Worm (Caenorhabditis elegans) whole organism, mixed stage, embryonic: Measurements from ENCODE around the gene sdz-15.

Source experiments
- M03D4.4 ChIP-seq: sonication (generic microtip); optimal IDR thresholded peaks from 2 replicates; lab custom pipeline; 2017; ENCODE audit warnings: mild to moderate bottlenecking, missing genetic modification characterization, missing compliant biosample characterization
- bed-3 ChIP-seq: fragments of 200-800 bp; sonication (Bioruptor generic); optimal IDR thresholded peaks from 3 replicates; lab custom pipeline; 2018; ENCODE audit warnings: mild to moderate bottlenecking, missing genetic modification characterization, moderate library complexity, missing compliant biosample characterization
- blmp-1 ChIP-seq: fragments of 150-350 bp; optimal IDR thresholded peaks from 2 replicates; lab custom pipeline; 2014; ENCODE audit warnings: missing biosample characterization, missing genetic modification characterization
- ceh-39 ChIP-seq: fragments of 150-350 bp; optimal IDR thresholded peaks from 2 replicates; lab custom pipeline; 2014; ENCODE audit warnings: missing biosample characterization, missing genetic modification characterization
- ceh-43 ChIP-seq: fragments of 200-800 bp; sonication (Bioruptor generic); optimal IDR thresholded peaks from 2 replicates; lab custom pipeline; 2018; ENCODE audit warnings: mild to moderate bottlenecking, missing genetic modification characterization, moderate library complexity, missing compliant biosample characterization
- ceh-83 ChIP-seq: fragments of 200-800 bp; sonication (Bioruptor generic); optimal IDR thresholded peaks from 2 replicates; lab custom pipeline; 2018; ENCODE audit warnings: mild to moderate bottlenecking, missing genetic modification characterization, missing compliant biosample characterization
- ces-1 ChIP-seq: fragments of 150-350 bp; optimal IDR thresholded peaks from 2 replicates; lab custom pipeline; 2014; ENCODE audit warnings: missing biosample characterization, missing genetic modification reagents, missing genetic modification characterization
- cnd-1 ChIP-seq: fragments of 200-800 bp; sonication (Bioruptor generic); optimal IDR thresholded peaks from 2 replicates; lab custom pipeline; 2018; ENCODE audit warnings: mild to moderate bottlenecking, missing genetic modification characterization, missing compliant biosample characterization
- drap-1 ChIP-seq: fragments of 200-800 bp; sonication (Bioruptor generic); optimal IDR thresholded peaks from 3 replicates; lab custom pipeline; 2018; ENCODE audit warnings: mild to moderate bottlenecking, missing genetic modification characterization, missing compliant biosample characterization
- elt-1 ChIP-seq: sonication (generic microtip); optimal IDR thresholded peaks from 2 replicates; lab custom pipeline; 2017; ENCODE audit warnings: missing genetic modification characterization, mild to moderate bottlenecking, missing compliant biosample characterization, antibody characterized with exemption, moderate library complexity, borderline replicate concordance; ENCODE audit not compliant: insufficient read depth
- elt-3 ChIP-seq: fragments of 150-350 bp; optimal IDR thresholded peaks from 2 replicates; lab custom pipeline; 2014; ENCODE audit warnings: missing biosample characterization, missing genetic modification characterization
- flh-1 ChIP-seq: fragments of 200-800 bp; sonication (Bioruptor generic); optimal IDR thresholded peaks from 2 replicates; lab custom pipeline; 2018; ENCODE audit warnings: mild to moderate bottlenecking, missing genetic modification characterization, moderate library complexity, missing compliant biosample characterization
- hlh-1 ChIP-seq: fragments of 150-350 bp; optimal IDR thresholded peaks from 2 replicates; lab custom pipeline; 2014; ENCODE audit warnings: missing biosample characterization, missing genetic modification reagents, missing genetic modification characterization
- lin-32 ChIP-seq: fragments of 200-800 bp; sonication (Bioruptor generic); optimal IDR thresholded peaks from 2 replicates; lab custom pipeline; 2018; ENCODE audit warnings: mild to moderate bottlenecking, missing genetic modification characterization, missing compliant biosample characterization
- lsy-2 ChIP-seq: fragments of 150-350 bp; optimal IDR thresholded peaks from 2 replicates; lab custom pipeline; 2014; ENCODE audit warnings: missing biosample characterization, missing genetic modification characterization
- mab-5 ChIP-seq: fragments of 150-350 bp; optimal IDR thresholded peaks from 2 replicates; lab custom pipeline; 2014; ENCODE audit warnings: missing biosample characterization, missing genetic modification characterization
- mep-1 ChIP-seq: fragments of 150-350 bp; optimal IDR thresholded peaks from 2 replicates; lab custom pipeline; 2017; ENCODE audit warnings: missing biosample characterization, missing genetic modification reagents, missing genetic modification characterization, inconsistent platforms
- nhr-12 ChIP-seq: fragments of 150-350 bp; optimal IDR thresholded peaks from 2 replicates; lab custom pipeline; 2014; ENCODE audit warnings: missing biosample characterization, missing genetic modification characterization
- nhr-2 ChIP-seq: fragments of 150-350 bp; optimal IDR thresholded peaks from 2 replicates; lab custom pipeline; 2014; ENCODE audit warnings: missing biosample characterization, missing genetic modification characterization
- nhr-237 ChIP-seq: fragments of 150-350 bp; optimal IDR thresholded peaks from 2 replicates; lab custom pipeline; 2014; ENCODE audit warnings: missing biosample characterization, missing genetic modification characterization
- nhr-28 ChIP-seq: fragments of 150-350 bp; optimal IDR thresholded peaks from 2 replicates; lab custom pipeline; 2014; ENCODE audit warnings: missing biosample characterization, missing genetic modification characterization
- nhr-76 ChIP-seq: sonication (generic microtip); optimal IDR thresholded peaks from 2 replicates; lab custom pipeline; 2017; ENCODE audit warnings: missing biosample characterization, missing genetic modification characterization
- sem-2 ChIP-seq: fragments of 200-800 bp; sonication (Bioruptor generic); optimal IDR thresholded peaks from 2 replicates; lab custom pipeline; 2018; ENCODE audit warnings: mild to moderate bottlenecking, missing genetic modification characterization, missing compliant biosample characterization
- sptf-1 ChIP-seq: sonication (generic microtip); optimal IDR thresholded peaks from 2 replicates; lab custom pipeline; 2017; ENCODE audit warnings: mild to moderate bottlenecking, missing genetic modification characterization, moderate library complexity, missing compliant biosample characterization
- tbx-8 ChIP-seq: fragments of 200-800 bp; sonication (Bioruptor generic); optimal IDR thresholded peaks from 2 replicates; lab custom pipeline; 2018; ENCODE audit warnings: mild to moderate bottlenecking, missing genetic modification characterization, moderate library complexity, missing compliant biosample characterization
- unc-120 ChIP-seq: sonication (generic microtip); optimal IDR thresholded peaks from 2 replicates; lab custom pipeline; 2017; ENCODE audit warnings: missing genetic modification characterization, missing compliant biosample characterization; ENCODE audit not compliant: poor library complexity, severe bottlenecking
- unc-62 ChIP-seq: fragments of 150-350 bp; optimal IDR thresholded peaks from 2 replicates; lab custom pipeline; 2014; ENCODE audit warnings: missing biosample characterization, missing genetic modification reagents, missing genetic modification characterization
- zip-8 ChIP-seq: fragments of 150-350 bp; optimal IDR thresholded peaks from 2 replicates; lab custom pipeline; 2014; ENCODE audit warnings: missing biosample characterization, missing genetic modification characterization
- ztf-11 ChIP-seq: fragments of 150-350 bp; optimal IDR thresholded peaks from 2 replicates; lab custom pipeline; 2014; ENCODE audit warnings: missing biosample characterization, missing genetic modification characterization

sdz-15 gene

DNA sequence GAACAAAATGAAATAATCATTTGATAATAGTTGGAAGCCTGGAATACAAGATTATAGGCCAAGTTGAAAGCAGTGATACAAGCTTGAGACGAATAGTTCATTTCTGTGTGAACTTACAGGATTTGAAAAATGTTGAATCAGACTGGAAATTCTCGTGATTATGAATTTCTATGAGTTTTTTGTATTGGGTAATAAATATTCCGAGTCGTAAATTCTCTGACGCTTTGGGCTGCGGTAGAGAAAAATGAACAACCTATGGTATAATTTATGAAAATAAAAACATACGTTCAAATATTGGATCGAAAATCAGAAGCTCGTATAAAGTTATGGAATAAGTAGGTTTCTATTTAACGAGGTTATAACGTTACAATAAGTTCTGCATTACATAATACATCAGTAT lies 5.5 kb upstream of the sdz-15 start, which contains the start of gene srb-11:
srb-11 (minus strand) TSS at position 101 of the 400 bp plus-strand sequence.
- no peak for TF ChIP-seq unc-120 (tag; lab: Kevin White, UChicago)
- no peak for TF ChIP-seq M03D4.4 (tag; lab: Kevin White, UChicago)
- no peak for TF ChIP-seq flh-1 (GFP tag; lab: Kevin White, UChicago)
- TF ChIP-seq mab-5 (tag; lab: Kevin White, UChicago) = no peak
- TF ChIP-seq sptf-1 (tag; lab: Kevin White, UChicago) = no peak
- TF ChIP-seq elt-1 (tag; lab: Kevin White, UChicago) = no peak
- TF ChIP-seq ztf-11 (tag; lab: Kevin White, UChicago) = no peak
- no peak for TF ChIP-seq hlh-1 (tag; lab: Kevin White, UChicago)
- TF ChIP-seq sem-2 (GFP tag; lab: Kevin White, UChicago) = no peak
- no peak for TF ChIP-seq ces-1 (GFP tag; lab: Kevin White, UChicago)
- no peak for TF ChIP-seq nhr-28 (tag; lab: Kevin White, UChicago)
- no peak for TF ChIP-seq ceh-83 (GFP tag; lab: Kevin White, UChicago)
- no peak for TF ChIP-seq lsy-2 (tag; lab: Kevin White, UChicago)
- TF ChIP-seq lin-32 (GFP tag; lab: Kevin White, UChicago) = no peak
- TF ChIP-seq blmp-1 (tag; lab: Kevin White, UChicago) = no peak

DNA sequence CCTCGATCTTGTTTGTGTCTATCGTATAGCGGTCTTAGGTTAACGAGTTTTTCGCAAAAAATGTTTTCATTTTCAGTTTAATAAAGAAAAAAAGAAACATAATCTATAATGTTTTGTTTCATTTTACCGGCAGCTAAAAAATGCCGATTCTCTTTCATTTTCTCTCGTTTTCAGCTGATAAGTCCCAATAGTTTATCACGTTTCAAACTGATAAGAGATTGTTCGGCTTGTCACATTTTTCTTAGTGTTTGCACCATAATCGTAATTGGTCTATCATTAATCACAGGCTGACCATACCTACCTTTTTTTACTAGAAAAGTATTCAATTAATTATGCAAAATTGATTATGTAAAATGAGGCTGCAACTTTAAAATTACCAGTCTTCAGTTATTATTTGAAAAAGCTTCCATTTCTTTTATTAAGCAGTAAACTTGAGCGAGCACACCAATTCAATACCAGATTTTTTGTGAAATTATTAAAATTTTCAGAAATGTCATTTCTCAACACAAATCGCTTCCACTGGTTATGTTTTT lies 3.0 kb upstream of the sdz-15 start, which contains the start of gene F23F12.13:
F23F12.13 (plus strand) TSS at position 483 of the 533 bp plus-strand sequence.
- TF ChIP-seq zip-8 (no peak), elt-1 (tag; lab: Kevin White, UChicago) (no peak), hlh-1 (tag; lab: Kevin White, UChicago) (no peak), nhr-237 (tag; lab: Kevin White, UChicago) (no peak), ceh-39 (tag; lab: Kevin White, UChicago) (no peak), elt-3 (tag; lab: Kevin White, UChicago) (no peak), ceh-43 (GFP tag; lab: Kevin White, UChicago) (no peak), ztf-11 (tag; lab: Kevin White, UChicago) (no peak), cnd-1 (no peak), ceh-83 (GFP tag; lab: Kevin White, UChicago) (no peak)

DNA sequence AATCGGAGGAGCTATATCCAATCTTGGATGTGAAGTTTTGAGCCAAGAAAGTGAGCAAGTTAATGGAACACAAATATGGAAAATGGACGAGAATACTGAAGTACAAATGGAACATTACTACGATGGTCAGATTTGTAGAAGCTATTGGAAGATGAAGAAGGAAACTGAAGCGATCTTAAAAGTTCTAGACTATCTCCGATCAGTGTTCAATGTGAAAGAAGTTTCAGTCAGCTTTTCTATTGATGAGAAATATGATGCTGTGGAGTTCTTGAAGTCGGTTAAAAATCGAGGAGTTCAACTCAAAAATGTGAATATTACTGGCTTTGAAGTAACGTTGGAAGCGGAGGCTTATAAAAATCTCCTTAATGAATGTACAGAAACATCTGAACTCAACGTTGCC lies 826 bp downstream of the sdz-15 start:
- TF ChIP-seq sem-2 (GFP tag; lab: Kevin White, UChicago) = no peak

DNA sequence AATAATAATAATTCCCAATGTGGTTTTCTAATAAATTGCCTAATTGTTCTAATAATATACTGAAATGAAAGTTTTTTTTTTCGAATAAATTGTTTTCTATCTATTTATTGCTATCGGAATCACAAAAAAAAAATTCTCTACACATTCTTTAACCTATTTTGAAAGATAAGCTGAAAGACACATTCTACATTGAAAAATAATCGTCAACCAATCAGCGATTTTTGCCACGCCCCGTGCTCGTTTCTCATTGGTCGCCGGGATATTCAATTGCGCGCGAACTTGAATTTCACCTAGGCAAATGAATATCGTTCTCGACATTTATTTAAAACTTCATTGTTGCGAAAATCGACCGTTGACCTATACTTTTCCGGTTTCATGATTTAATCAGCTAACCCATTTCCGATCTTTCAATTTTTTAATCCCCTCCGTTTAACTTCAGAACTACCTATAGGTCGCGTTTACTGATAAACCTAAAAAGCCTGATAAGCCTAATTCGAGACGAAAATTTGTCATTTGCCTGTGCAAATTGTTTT lies 1.8 kb downstream of the sdz-15 start, which contains the start of gene F23F12.3:
F23F12.3 (plus strand) TSS at position 483 of the 533 bp plus-strand sequence.
- TF ChIP-seq nhr-12 (no peak), nhr-237 (tag; lab: Kevin White, UChicago) (no peak), blmp-1 (tag; lab: Kevin White, UChicago) (no peak), tbx-8 (no peak), nhr-76 (tag; lab: Kevin White, UChicago) (no peak), ceh-39 (tag; lab: Kevin White, UChicago) (no peak), ztf-11 (tag; lab: Kevin White, UChicago) (no peak), bed-3 (no peak), lin-32 (GFP tag; lab: Kevin White, UChicago) (no peak), mep-1 (tag; lab: Kevin White, UChicago) (no peak), drap-1 (GFP tag; lab: Kevin White, UChicago) (no peak), hlh-1 (tag; lab: Kevin White, UChicago) (no peak), unc-120 (tag; lab: Kevin White, UChicago) (no peak), unc-62 (GFP tag; lab: Kevin White, UChicago) (no peak), sem-2 (GFP tag; lab: Kevin White, UChicago) (no peak), lsy-2 (tag; lab: Kevin White, UChicago) (no peak)

DNA sequence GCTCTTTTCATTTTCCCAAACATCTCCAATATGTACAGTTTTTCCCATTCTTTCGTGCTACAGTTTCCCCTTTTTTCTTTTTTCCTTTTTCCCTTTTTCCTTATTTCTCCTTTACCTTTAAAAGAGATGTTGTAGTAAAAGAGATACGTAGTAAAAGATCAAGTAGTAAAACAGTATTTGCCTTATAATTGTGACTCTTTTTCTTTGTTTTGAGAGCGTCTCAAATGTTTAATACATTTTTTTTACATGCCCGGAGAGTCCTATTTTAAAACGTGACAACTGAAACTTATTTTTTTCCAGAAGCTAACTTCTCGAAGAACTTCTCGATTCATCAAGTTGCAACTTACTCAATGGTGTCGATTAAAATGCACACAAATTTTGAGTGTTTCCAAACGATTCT lies 9.6 kb downstream of the sdz-15 start, which contains the start of gene F23F12.12:
F23F12.12 (plus strand) TSS at position 301 of the 400 bp plus-strand sequence.
- TF ChIP-seq nhr-2 (tag; lab: Kevin White, UChicago) (no peak), unc-62 (GFP tag; lab: Kevin White, UChicago) (no peak), lsy-2 (tag; lab: Kevin White, UChicago) (no peak), ceh-39 (tag; lab: Kevin White, UChicago) (no peak), blmp-1 (tag; lab: Kevin White, UChicago) (no peak), ces-1 (GFP tag; lab: Kevin White, UChicago) (no peak)
